Fruit fly (Drosophila melanogaster) whole organism, embryonic: ENCODE results near the gene CG32483.
A peak's percentile ranks its signal among the peaks of the same experiment; 100 is the strongest.

Experiments used
- Bdp1 ChIP-seq: fragments of 200-800 bp; sonication (Bioruptor generic); optimal IDR thresholded peaks from 3 replicates; lab custom pipeline; 2016; ENCODE audit warnings: missing biosample characterization, missing genetic modification characterization
- CG10654 ChIP-seq: fragments of 200-800 bp; sonication (Bioruptor generic); optimal IDR thresholded peaks from 2 replicates; lab custom pipeline; 2016; ENCODE audit warnings: missing biosample characterization, missing genetic modification characterization
- CG12071 ChIP-seq: fragments of 200-800 bp; sonication (Bioruptor generic); optimal IDR thresholded peaks from 3 replicates; lab custom pipeline; 2018; ENCODE audit warnings: missing biosample characterization, mild to moderate bottlenecking, missing genetic modification characterization
- CG15269 ChIP-seq: fragments of 200-800 bp; sonication (Bioruptor generic); optimal IDR thresholded peaks from 2 replicates; lab custom pipeline; 2018; ENCODE audit warnings: missing biosample characterization, mild to moderate bottlenecking, missing genetic modification characterization, moderate library complexity
- CG17359 ChIP-seq: fragments of 200-800 bp; sonication (Bioruptor generic); optimal IDR thresholded peaks from 3 replicates; lab custom pipeline; 2018; ENCODE audit warnings: missing biosample characterization, mild to moderate bottlenecking, missing genetic modification characterization, moderate library complexity
- CG2875 ChIP-seq: fragments of 200-800 bp; sonication (Bioruptor generic); optimal IDR thresholded peaks from 2 replicates; lab custom pipeline; 2017; ENCODE audit warnings: missing biosample characterization, mild to moderate bottlenecking, missing genetic modification characterization, missing genetic modification reagents
- CG30020 ChIP-seq: fragments of 200-800 bp; optimal IDR thresholded peaks from 2 replicates; lab custom pipeline; 2019; ENCODE audit warnings: missing biosample characterization, mild to moderate bottlenecking, missing genetic modification characterization, moderate library complexity
- CG30431 ChIP-seq: fragments of 200-800 bp; sonication (Bioruptor generic); optimal IDR thresholded peaks from 2 replicates; lab custom pipeline; 2017; ENCODE audit warnings: missing biosample characterization, missing genetic modification characterization
- CG34224 ChIP-seq: fragments of 200-800 bp; sonication (Bioruptor generic); IDR thresholded peaks from 3 replicates; pipeline ENCODE4 v1.3.6; 2022; ENCODE audit warnings: missing biosample characterization, missing genetic modification characterization; ENCODE audit not compliant: partially characterized antibody
- CG7745 ChIP-seq: fragments of 200-800 bp; sonication (Bioruptor generic); optimal IDR thresholded peaks from 2 replicates; lab custom pipeline; 2018; ENCODE audit warnings: missing biosample characterization, mild to moderate bottlenecking, missing genetic modification characterization, moderate library complexity
- CG8281 ChIP-seq: fragments of 200-800 bp; sonication (Bioruptor generic); optimal IDR thresholded peaks from 2 replicates; lab custom pipeline; 2018; ENCODE audit warnings: missing biosample characterization, mild to moderate bottlenecking, missing genetic modification characterization, moderate library complexity
- CTCF ChIP-seq: fragments of 200-800 bp; sonication (Bioruptor generic); optimal IDR thresholded peaks from 2 replicates; lab custom pipeline; 2017; ENCODE audit warnings: missing biosample characterization, mild to moderate bottlenecking, missing genetic modification characterization, moderate library complexity
- Doc2 ChIP-seq: fragments of 200-800 bp; sonication (Bioruptor generic); IDR thresholded peaks from 2 replicates; pipeline ENCODE4 v1.3.6; 2022; ENCODE audit warnings: missing biosample characterization, missing genetic modification characterization
- Ets65A ChIP-seq: fragments of 200-800 bp; sonication (Bioruptor generic); peaks from one replicate; lab custom pipeline; 2016; ENCODE audit warnings: missing biosample characterization, missing genetic modification characterization
- Fer3 ChIP-seq: fragments of 200-800 bp; sonication (Bioruptor generic); optimal IDR thresholded peaks from 2 replicates; lab custom pipeline; 2018; ENCODE audit warnings: missing biosample characterization, mild to moderate bottlenecking, missing genetic modification characterization, moderate library complexity
- Hand ChIP-seq: fragments of 200-800 bp; sonication (Bioruptor generic); optimal IDR thresholded peaks from 2 replicates; lab custom pipeline; 2017; ENCODE audit warnings: mild to moderate bottlenecking, missing biosample characterization, missing genetic modification reagents, missing genetic modification characterization
- Hr3 ChIP-seq: fragments of 200-800 bp; sonication (Bioruptor generic); optimal IDR thresholded peaks from 3 replicates; lab custom pipeline; 2016; ENCODE audit warnings: missing biosample characterization, missing genetic modification characterization
- Nf-YB ChIP-seq: fragments of 200-800 bp; sonication (Bioruptor generic); optimal IDR thresholded peaks from 3 replicates; lab custom pipeline; 2019; ENCODE audit warnings: missing biosample characterization, mild to moderate bottlenecking, missing genetic modification characterization, moderate library complexity
- Nf-YC ChIP-seq: fragments of 200-800 bp; optimal IDR thresholded peaks from 3 replicates; lab custom pipeline; 2019; ENCODE audit warnings: missing biosample characterization, mild to moderate bottlenecking, missing genetic modification characterization, moderate library complexity
- Ravus ChIP-seq: fragments of 200-800 bp; sonication (Bioruptor generic); IDR thresholded peaks from 2 replicates; pipeline ENCODE4 v1.3.6; 2022; ENCODE audit warnings: missing biosample characterization, missing genetic modification characterization
- Sin3A ChIP-seq: fragments of >200 bp; optimal IDR thresholded peaks from 2 replicates; lab custom pipeline; 2018
- Vsx1 ChIP-seq: fragments of 200-800 bp; sonication (Bioruptor generic); optimal IDR thresholded peaks from 2 replicates; lab custom pipeline; 2017; ENCODE audit warnings: missing biosample characterization, mild to moderate bottlenecking, missing genetic modification characterization, missing genetic modification reagents
- aop ChIP-seq: fragments of 200-800 bp; sonication (Bioruptor generic); IDR thresholded peaks from 2 replicates; pipeline ENCODE4 v1.3.6; 2022; ENCODE audit warnings: missing biosample characterization, missing genetic modification characterization
- ash1 ChIP-seq: fragments of 200-800 bp; sonication (Bioruptor generic); optimal IDR thresholded peaks from 2 replicates; lab custom pipeline; 2018; ENCODE audit warnings: missing biosample characterization, mild to moderate bottlenecking, missing genetic modification characterization
- bcd ChIP-seq: fragments of 200-800 bp; sonication (Bioruptor generic); optimal IDR thresholded peaks from 2 replicates; lab custom pipeline; 2017; ENCODE audit warnings: missing biosample characterization, mild to moderate bottlenecking, missing genetic modification characterization
- btn ChIP-seq: fragments of 200-800 bp; sonication (Bioruptor generic); optimal IDR thresholded peaks from 2 replicates; lab custom pipeline; 2016; ENCODE audit warnings: missing biosample characterization, missing genetic modification characterization
- corto ChIP-seq: fragments of 200-800 bp; sonication (Bioruptor generic); optimal IDR thresholded peaks from 2 replicates; lab custom pipeline; 2016; ENCODE audit warnings: missing biosample characterization, mild to moderate bottlenecking, missing genetic modification characterization, moderate library complexity
- fd96Cb ChIP-seq: fragments of 200-800 bp; sonication (Bioruptor generic); optimal IDR thresholded peaks from 2 replicates; lab custom pipeline; 2018; ENCODE audit warnings: missing biosample characterization, mild to moderate bottlenecking, missing genetic modification characterization, moderate library complexity
- fu2 ChIP-seq: fragments of 200-800 bp; sonication (Bioruptor generic); optimal IDR thresholded peaks from 2 replicates; lab custom pipeline; 2016; ENCODE audit warnings: missing biosample characterization, missing genetic modification characterization
- hkb ChIP-seq, 2 experiments: fragments of 200-800 bp in 1 of 2; fragments of >200 bp in 1 of 2; sonication (Bioruptor generic) in 1 of 2; IDR thresholded peaks in 1 of 2; optimal IDR thresholded peaks in 1 of 2; 2 replicates each; pipeline versions ENCODE4 v1.3.6 to Lab custom; 2017 to 2022; ENCODE audit warnings: missing biosample characterization in 1 of 2, missing genetic modification characterization in 1 of 2
- lbe ChIP-seq: fragments of 200-800 bp; sonication (Bioruptor generic); optimal IDR thresholded peaks from 2 replicates; lab custom pipeline; 2016; ENCODE audit warnings: missing biosample characterization, mild to moderate bottlenecking, missing genetic modification characterization
- lmd ChIP-seq: fragments of 200-800 bp; sonication (Bioruptor generic); IDR thresholded peaks from 2 replicates; pipeline ENCODE4 v1.3.6; 2022; ENCODE audit warnings: missing biosample characterization, missing genetic modification characterization
- oc ChIP-seq: fragments of 200-800 bp; sonication (Bioruptor generic); optimal IDR thresholded peaks from 2 replicates; lab custom pipeline; 2018; ENCODE audit warnings: missing biosample characterization, mild to moderate bottlenecking, missing genetic modification characterization, moderate library complexity
- pb ChIP-seq: fragments of 200-800 bp; sonication (Bioruptor generic); optimal IDR thresholded peaks from 3 replicates; lab custom pipeline; 2016; ENCODE audit warnings: missing biosample characterization, missing genetic modification characterization
- pfk ChIP-seq: fragments of 200-800 bp; sonication (Bioruptor generic); optimal IDR thresholded peaks from 2 replicates; lab custom pipeline; 2018; ENCODE audit warnings: missing biosample characterization, mild to moderate bottlenecking, missing genetic modification characterization, moderate library complexity
- row ChIP-seq: fragments of 200-800 bp; sonication (Bioruptor generic); IDR thresholded peaks from 3 replicates; pipeline ENCODE4 v1.3.6; 2022; ENCODE audit warnings: missing biosample characterization, missing genetic modification characterization
- sens ChIP-seq: fragments of 200-800 bp; sonication (Bioruptor generic); peaks from one replicate; lab custom pipeline; 2016; ENCODE audit warnings: missing biosample characterization, missing genetic modification characterization
- tin ChIP-seq: fragments of 200-800 bp; sonication (Bioruptor generic); optimal IDR thresholded peaks from 3 replicates; lab custom pipeline; 2016; ENCODE audit warnings: missing biosample characterization, missing genetic modification characterization

CG32483 gene

DNA sequence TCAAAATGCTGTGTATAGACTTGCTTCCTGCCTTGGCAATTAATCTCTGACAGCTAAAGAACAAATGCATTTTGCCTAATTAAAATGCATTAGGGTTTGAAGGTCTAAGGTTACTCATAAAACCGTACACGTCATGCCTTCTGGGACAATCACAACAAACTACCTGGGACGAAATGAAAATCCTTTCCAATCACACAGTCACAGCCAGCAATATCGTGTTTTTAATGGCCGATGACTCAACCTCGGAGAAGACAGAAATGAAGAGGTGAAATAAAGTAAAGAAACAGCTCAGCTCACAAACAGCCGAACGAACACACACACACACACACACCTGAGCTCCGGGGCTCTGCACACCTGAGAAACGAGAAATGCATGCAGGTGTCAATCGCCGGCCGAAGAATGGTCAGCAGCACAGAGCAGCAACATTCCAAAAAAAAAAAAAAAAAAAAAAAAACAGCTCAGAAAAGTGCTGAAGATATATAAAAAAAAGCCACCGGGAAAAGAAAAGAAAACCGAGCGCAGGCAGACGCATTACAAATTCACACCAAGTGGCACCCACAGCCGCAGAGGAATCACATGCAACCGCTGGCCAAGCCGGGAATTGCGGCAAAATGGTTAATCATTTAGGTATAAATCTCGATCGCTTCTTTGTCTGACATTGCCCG, 42.5 kb upstream of the CG32483 start (continued):
- TF ChIP-seq oc (tag; lab: Kevin White, UChicago) (no peak), Bdp1 (GFP tag; lab: Kevin White, UChicago) (no peak), Fer3 (tag; lab: Kevin White, UChicago) (no peak), Vsx1 (GFP tag; lab: Kevin White, UChicago) (no peak), lmd (no peak), CG12071 (GFP tag; lab: Kevin White, UChicago) (no peak), Doc2 (GFP tag; lab: Robert Waterston, UW) (no peak), bcd (no peak), aop (GFP tag; lab: Robert Waterston, UW) (no peak), btn (GFP tag; lab: Kevin White, UChicago) (no peak), row (GFP tag; lab: Robert Waterston, UW) (no peak), pb (GFP tag; lab: Kevin White, UChicago) (no peak), fd96Cb (tag; lab: Kevin White, UChicago) (no peak), CG34224 (no peak), CG15269 (tag; lab: Kevin White, UChicago) (no peak)
- TF ChIP-seq, all 482 proteins: peak for 14

DNA sequence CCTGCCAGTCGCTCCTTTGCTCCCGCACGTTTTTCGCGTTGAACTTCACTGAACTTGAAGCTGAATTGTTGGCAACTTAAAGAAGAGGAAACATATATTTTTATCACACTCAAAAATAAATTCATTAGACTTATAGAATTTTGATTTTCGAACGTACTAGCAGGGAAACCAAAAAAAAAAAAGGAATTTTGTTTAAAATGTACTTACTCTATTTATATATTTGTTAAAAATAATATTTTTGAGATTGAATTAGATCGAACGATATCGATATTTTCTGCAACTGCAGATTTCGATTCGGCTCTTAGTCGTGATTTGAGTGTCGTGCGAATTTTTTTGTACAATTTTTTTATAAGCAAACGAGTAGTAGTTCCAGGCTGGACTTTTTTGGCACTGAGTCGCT, 41.6 kb upstream of the CG32483 start:
- TF ChIP-seq CG17359 (tag; lab: Kevin White, UChicago), result no peak
- no peak for TF ChIP-seq tin (GFP tag; lab: Kevin White, UChicago)
- no peak for TF ChIP-seq fu2 (GFP tag; lab: Kevin White, UChicago)
- no peak for TF ChIP-seq Nf-YC (tag; lab: Kevin White, UChicago)
- TF ChIP-seq CG12071 (GFP tag; lab: Kevin White, UChicago), result no peak

DNA sequence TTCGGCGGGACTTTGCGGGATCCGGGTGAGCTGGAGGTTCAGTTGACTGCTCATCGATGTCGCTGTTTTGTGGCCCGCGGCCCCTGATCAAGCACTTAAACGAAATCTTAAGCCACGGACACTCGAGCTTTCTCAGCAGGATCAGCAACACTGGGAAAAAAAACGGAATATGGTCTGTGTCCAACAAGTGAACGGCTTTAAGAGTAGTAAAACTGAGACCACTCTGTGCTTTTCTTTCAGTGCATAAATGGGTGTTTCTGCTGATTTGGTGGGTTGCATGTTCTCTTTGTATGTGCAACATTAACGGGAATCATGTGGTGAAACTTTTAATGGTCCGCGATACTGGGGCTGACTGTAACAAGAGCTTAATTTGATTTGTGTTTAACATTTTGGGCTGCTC, 39.5 kb upstream of the CG32483 start:
- no peak for TF ChIP-seq ash1 (GFP tag; lab: Kevin White, UChicago)
- TF ChIP-seq CG30020, result no peak
- TF ChIP-seq hkb (optimal IDR thresholded peaks at IDR 0.05; lab: Kevin White, UChicago), result peak; percentile 8
- TF ChIP-seq hkb (GFP tag; IDR thresholded peaks at IDR 0.05; lab: Robert Waterston, UW), result no peak

DNA sequence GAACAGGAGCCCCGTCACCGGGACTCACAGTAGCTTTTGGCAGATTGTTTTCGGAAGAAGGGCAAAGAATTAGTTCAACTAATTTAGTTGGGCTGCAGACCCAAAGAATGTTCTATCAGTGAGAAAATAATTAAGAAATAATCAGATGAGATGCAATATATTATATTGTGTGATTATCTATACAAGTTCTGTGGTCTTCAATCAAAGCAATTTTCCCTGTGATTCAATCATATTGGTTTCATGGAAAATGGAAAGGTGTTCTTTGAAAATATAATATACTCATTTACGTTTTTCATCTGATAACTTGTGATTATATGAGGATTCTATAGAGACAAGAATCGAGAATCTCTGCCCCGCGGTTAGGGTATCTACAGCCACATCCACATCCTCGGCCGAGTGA, 38.7 kb upstream of the CG32483 start:
- TF ChIP-seq pfk (GFP tag; lab: Kevin White, UChicago), result no peak
- no peak for TF ChIP-seq CG7745
- TF ChIP-seq CG10654, result no peak
- TF ChIP-seq sens (GFP tag; lab: Kevin White, UChicago), result peak; percentile 49

DNA sequence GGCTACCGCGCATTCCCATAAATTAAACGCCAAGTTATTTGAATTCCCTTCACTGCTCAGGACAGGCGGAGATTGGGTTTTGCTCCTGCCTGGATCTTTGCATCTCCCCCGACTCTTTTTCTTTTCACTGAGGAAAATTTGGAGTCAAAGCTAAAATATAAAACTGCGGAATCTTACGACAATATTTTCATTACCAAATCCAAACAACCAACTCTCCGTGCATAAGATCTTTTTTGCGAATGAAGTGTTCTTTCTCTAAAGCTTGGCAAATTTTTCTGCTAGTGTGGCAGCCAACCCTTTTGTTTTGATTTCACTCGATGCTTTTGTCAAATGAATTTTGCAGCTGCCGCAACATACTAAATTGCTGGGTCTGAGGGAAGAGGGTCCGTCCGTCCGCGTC, 38.0 kb upstream of the CG32483 start:
- TF ChIP-seq Hr3 (no peak), CG8281 (no peak), CTCF (GFP tag; lab: Kevin White, UChicago) (no peak), pfk (GFP tag; lab: Kevin White, UChicago) (no peak), CG2875 (GFP tag; lab: Kevin White, UChicago) (no peak), CG30431 (GFP tag; lab: Kevin White, UChicago) (no peak), Hand (GFP tag; lab: Kevin White, UChicago) (no peak), Sin3A (lab: Kevin White, UChicago) (no peak), Ets65A (GFP tag; lab: Kevin White, UChicago) (peak; percentile 70), lbe (peak; percentile 85), Nf-YB (GFP tag; lab: Kevin White, UChicago) (no peak), Ravus (GFP tag; lab: Robert Waterston, UW) (no peak), corto (GFP tag; lab: Kevin White, UChicago) (peak; percentile 81)
- TF ChIP-seq, all 482 proteins: peak for 3
